Worm (Caenorhabditis elegans) whole organism, mixed stage, embryonic: ENCODE measurements around the gene C14E2.4.

ENCODE experiments used
- M03D4.4 ChIP-seq: sonication (generic microtip); optimal IDR thresholded peaks from 2 replicates; lab custom pipeline; 2017; ENCODE audit warnings: mild to moderate bottlenecking, missing genetic modification characterization, missing compliant biosample characterization
- bed-3 ChIP-seq: fragments of 200-800 bp; sonication (Bioruptor generic); optimal IDR thresholded peaks from 3 replicates; lab custom pipeline; 2018; ENCODE audit warnings: mild to moderate bottlenecking, missing genetic modification characterization, moderate library complexity, missing compliant biosample characterization
- blmp-1 ChIP-seq: fragments of 150-350 bp; optimal IDR thresholded peaks from 2 replicates; lab custom pipeline; 2014; ENCODE audit warnings: missing biosample characterization, missing genetic modification characterization
- ceh-39 ChIP-seq: fragments of 150-350 bp; optimal IDR thresholded peaks from 2 replicates; lab custom pipeline; 2014; ENCODE audit warnings: missing biosample characterization, missing genetic modification characterization
- ceh-43 ChIP-seq: fragments of 200-800 bp; sonication (Bioruptor generic); optimal IDR thresholded peaks from 2 replicates; lab custom pipeline; 2018; ENCODE audit warnings: mild to moderate bottlenecking, missing genetic modification characterization, moderate library complexity, missing compliant biosample characterization
- ceh-83 ChIP-seq: fragments of 200-800 bp; sonication (Bioruptor generic); optimal IDR thresholded peaks from 2 replicates; lab custom pipeline; 2018; ENCODE audit warnings: mild to moderate bottlenecking, missing genetic modification characterization, missing compliant biosample characterization
- ces-1 ChIP-seq: fragments of 150-350 bp; optimal IDR thresholded peaks from 2 replicates; lab custom pipeline; 2014; ENCODE audit warnings: missing biosample characterization, missing genetic modification reagents, missing genetic modification characterization
- cnd-1 ChIP-seq: fragments of 200-800 bp; sonication (Bioruptor generic); optimal IDR thresholded peaks from 2 replicates; lab custom pipeline; 2018; ENCODE audit warnings: mild to moderate bottlenecking, missing genetic modification characterization, missing compliant biosample characterization
- drap-1 ChIP-seq: fragments of 200-800 bp; sonication (Bioruptor generic); optimal IDR thresholded peaks from 3 replicates; lab custom pipeline; 2018; ENCODE audit warnings: mild to moderate bottlenecking, missing genetic modification characterization, missing compliant biosample characterization
- elt-1 ChIP-seq: sonication (generic microtip); optimal IDR thresholded peaks from 2 replicates; lab custom pipeline; 2017; ENCODE audit warnings: missing genetic modification characterization, mild to moderate bottlenecking, missing compliant biosample characterization, antibody characterized with exemption, moderate library complexity, borderline replicate concordance; ENCODE audit not compliant: insufficient read depth
- elt-3 ChIP-seq: fragments of 150-350 bp; optimal IDR thresholded peaks from 2 replicates; lab custom pipeline; 2014; ENCODE audit warnings: missing biosample characterization, missing genetic modification characterization
- flh-1 ChIP-seq: fragments of 200-800 bp; sonication (Bioruptor generic); optimal IDR thresholded peaks from 2 replicates; lab custom pipeline; 2018; ENCODE audit warnings: mild to moderate bottlenecking, missing genetic modification characterization, moderate library complexity, missing compliant biosample characterization
- ham-2 ChIP-seq: fragments of 200-800 bp; sonication (Bioruptor generic); optimal IDR thresholded peaks from 2 replicates; lab custom pipeline; 2018; ENCODE audit warnings: mild to moderate bottlenecking, missing genetic modification characterization, missing compliant biosample characterization
- hlh-1 ChIP-seq: fragments of 150-350 bp; optimal IDR thresholded peaks from 2 replicates; lab custom pipeline; 2014; ENCODE audit warnings: missing biosample characterization, missing genetic modification reagents, missing genetic modification characterization
- lin-13 ChIP-seq: fragments of 150-350 bp; optimal IDR thresholded peaks from 2 replicates; lab custom pipeline; 2014; ENCODE audit warnings: missing biosample characterization, missing genetic modification characterization
- lsy-2 ChIP-seq: fragments of 150-350 bp; optimal IDR thresholded peaks from 2 replicates; lab custom pipeline; 2014; ENCODE audit warnings: missing biosample characterization, missing genetic modification characterization
- mab-5 ChIP-seq: fragments of 150-350 bp; optimal IDR thresholded peaks from 2 replicates; lab custom pipeline; 2014; ENCODE audit warnings: missing biosample characterization, missing genetic modification characterization
- mls-2 ChIP-seq: sonication (generic microtip); optimal IDR thresholded peaks from 2 replicates; lab custom pipeline; 2016; ENCODE audit warnings: mild to moderate bottlenecking, missing genetic modification characterization, moderate library complexity, missing compliant biosample characterization
- nhr-12 ChIP-seq: fragments of 150-350 bp; optimal IDR thresholded peaks from 2 replicates; lab custom pipeline; 2014; ENCODE audit warnings: missing biosample characterization, missing genetic modification characterization
- nhr-2 ChIP-seq: fragments of 150-350 bp; optimal IDR thresholded peaks from 2 replicates; lab custom pipeline; 2014; ENCODE audit warnings: missing biosample characterization, missing genetic modification characterization
- nhr-237 ChIP-seq: fragments of 150-350 bp; optimal IDR thresholded peaks from 2 replicates; lab custom pipeline; 2014; ENCODE audit warnings: missing biosample characterization, missing genetic modification characterization
- nhr-28 ChIP-seq: fragments of 150-350 bp; optimal IDR thresholded peaks from 2 replicates; lab custom pipeline; 2014; ENCODE audit warnings: missing biosample characterization, missing genetic modification characterization
- nhr-76 ChIP-seq: sonication (generic microtip); optimal IDR thresholded peaks from 2 replicates; lab custom pipeline; 2017; ENCODE audit warnings: missing biosample characterization, missing genetic modification characterization
- pha-4 ChIP-seq: fragments of 150-350 bp; optimal IDR thresholded peaks from 2 replicates; lab custom pipeline; 2018; ENCODE audit warnings: missing biosample characterization, missing genetic modification reagents, missing genetic modification characterization
- sem-2 ChIP-seq: fragments of 200-800 bp; sonication (Bioruptor generic); optimal IDR thresholded peaks from 2 replicates; lab custom pipeline; 2018; ENCODE audit warnings: mild to moderate bottlenecking, missing genetic modification characterization, missing compliant biosample characterization
- snpc-4 ChIP-seq: fragments of 150-350 bp; optimal IDR thresholded peaks from 2 replicates; lab custom pipeline; 2014; ENCODE audit warnings: missing biosample characterization, missing genetic modification characterization
- sptf-1 ChIP-seq: sonication (generic microtip); optimal IDR thresholded peaks from 2 replicates; lab custom pipeline; 2017; ENCODE audit warnings: mild to moderate bottlenecking, missing genetic modification characterization, moderate library complexity, missing compliant biosample characterization
- tbx-8 ChIP-seq: fragments of 200-800 bp; sonication (Bioruptor generic); optimal IDR thresholded peaks from 2 replicates; lab custom pipeline; 2018; ENCODE audit warnings: mild to moderate bottlenecking, missing genetic modification characterization, moderate library complexity, missing compliant biosample characterization
- unc-120 ChIP-seq: sonication (generic microtip); optimal IDR thresholded peaks from 2 replicates; lab custom pipeline; 2017; ENCODE audit warnings: missing genetic modification characterization, missing compliant biosample characterization; ENCODE audit not compliant: poor library complexity, severe bottlenecking
- unc-39 ChIP-seq: fragments of 150-350 bp; optimal IDR thresholded peaks from 2 replicates; lab custom pipeline; 2014; ENCODE audit warnings: missing biosample characterization, missing genetic modification characterization
- unc-62 ChIP-seq: fragments of 150-350 bp; optimal IDR thresholded peaks from 2 replicates; lab custom pipeline; 2014; ENCODE audit warnings: missing biosample characterization, missing genetic modification reagents, missing genetic modification characterization
- zip-8 ChIP-seq: fragments of 150-350 bp; optimal IDR thresholded peaks from 2 replicates; lab custom pipeline; 2014; ENCODE audit warnings: missing biosample characterization, missing genetic modification characterization
- ztf-11 ChIP-seq: fragments of 150-350 bp; optimal IDR thresholded peaks from 2 replicates; lab custom pipeline; 2014; ENCODE audit warnings: missing biosample characterization, missing genetic modification characterization

Gene C14E2.4

DNA sequence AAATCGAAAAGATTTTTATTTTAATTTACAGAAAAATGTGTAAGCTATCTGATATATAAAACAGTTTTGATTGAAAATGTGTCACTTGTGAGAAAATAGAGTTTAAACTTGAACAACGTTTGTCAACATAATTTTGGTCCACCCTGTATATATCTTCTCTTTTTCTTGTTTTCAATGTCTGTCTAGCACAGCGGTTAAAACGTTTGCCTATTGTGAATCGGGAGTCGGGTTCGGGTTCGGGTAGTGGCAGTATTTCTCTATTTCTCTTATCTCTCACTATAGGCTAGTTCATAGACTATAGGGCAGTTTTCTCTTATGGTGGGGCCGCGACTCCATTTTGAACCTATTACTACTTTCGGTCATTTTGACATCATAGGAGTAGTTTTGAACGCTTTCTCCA, 30.0 kb downstream of the C14E2.4 start:
- TF ChIP-seq nhr-12: no peak
- TF ChIP-seq ceh-83 (GFP tag; lab: Kevin White, UChicago): no peak
- no peak for TF ChIP-seq snpc-4 (tag; lab: Kevin White, UChicago)
- no peak for TF ChIP-seq blmp-1 (tag; lab: Kevin White, UChicago)
- no peak for TF ChIP-seq ceh-43 (GFP tag; lab: Kevin White, UChicago)
- TF ChIP-seq lsy-2: no peak
- TF ChIP-seq nhr-2: no peak
- TF ChIP-seq nhr-28 (tag; lab: Kevin White, UChicago): no peak
- TF ChIP-seq bed-3 (GFP tag; lab: Kevin White, UChicago): no peak
- no peak for TF ChIP-seq unc-62 (GFP tag; lab: Kevin White, UChicago)
- TF ChIP-seq mls-2 (tag; lab: Kevin White, UChicago): no peak
- no peak for TF ChIP-seq mab-5
- TF ChIP-seq M03D4.4 (tag; lab: Kevin White, UChicago): no peak

DNA sequence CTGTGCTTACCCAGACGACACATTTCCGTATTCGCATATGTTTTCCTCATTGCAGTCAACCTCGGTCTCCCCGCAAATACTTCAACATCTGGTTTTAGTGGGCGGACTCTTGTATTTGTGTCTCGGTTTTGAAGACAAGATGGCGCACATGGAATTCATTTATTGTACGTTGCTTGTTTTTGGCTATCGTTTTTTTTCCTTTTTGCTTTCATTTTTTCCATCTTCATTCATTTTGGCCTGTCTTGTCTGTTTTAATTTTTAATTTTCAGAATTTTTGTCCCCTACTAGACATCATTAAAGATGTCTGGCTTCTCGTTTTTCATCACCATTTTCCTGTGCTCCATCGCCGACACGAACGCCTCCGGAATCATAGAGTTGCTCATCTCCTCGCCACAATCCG, 34.5 kb downstream of the C14E2.4 start, which contains the start of gene arg-1:
Gene arg-1 (plus strand): TSS at position 301 of the 400 bp plus-strand sequence.
- TF ChIP-seq ceh-39 (no peak), lsy-2 (no peak), hlh-1 (no peak), ztf-11 (tag; lab: Kevin White, UChicago) (no peak), tbx-8 (GFP tag; lab: Kevin White, UChicago) (no peak), unc-39 (tag; lab: Kevin White, UChicago) (no peak), snpc-4 (tag; lab: Kevin White, UChicago) (no peak), zip-8 (tag; lab: Kevin White, UChicago) (no peak), mls-2 (tag; lab: Kevin White, UChicago) (no peak), nhr-76 (tag; lab: Kevin White, UChicago) (no peak), cnd-1 (tag; lab: Kevin White, UChicago) (no peak), elt-1 (no peak), M03D4.4 (tag; lab: Kevin White, UChicago) (no peak), sptf-1 (tag; lab: Kevin White, UChicago) (no peak), ham-2 (no peak), nhr-12 (no peak), nhr-2 (no peak)

DNA sequence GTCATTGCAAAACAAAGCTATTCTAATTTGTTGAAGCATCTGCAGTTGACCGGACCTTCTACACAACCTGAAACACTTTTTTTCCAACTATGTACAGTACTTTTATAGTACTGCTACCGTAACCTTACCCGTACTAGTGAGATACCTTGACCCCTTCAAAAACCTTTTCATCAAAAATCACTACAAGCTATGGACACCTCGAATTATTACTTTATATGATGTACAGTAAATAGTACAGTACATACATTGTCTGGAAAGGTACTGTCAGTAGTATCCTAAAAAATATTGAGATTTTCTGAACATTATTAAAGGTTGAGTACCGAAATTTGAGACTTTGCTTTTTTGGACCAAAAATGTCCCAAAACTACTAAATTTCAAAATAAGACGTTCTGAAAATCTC, 35.4 kb downstream of the C14E2.4 start:
- TF ChIP-seq pha-4 (tag; lab: Kevin White, UChicago): no peak
- TF ChIP-seq sptf-1 (tag; lab: Kevin White, UChicago): no peak
- TF ChIP-seq drap-1: no peak
- no peak for TF ChIP-seq nhr-28 (tag; lab: Kevin White, UChicago)
- TF ChIP-seq lin-13 (tag; lab: Kevin White, UChicago): no peak
- TF ChIP-seq blmp-1 (tag; lab: Kevin White, UChicago): no peak
- no peak for TF ChIP-seq mls-2 (tag; lab: Kevin White, UChicago)
- no peak for TF ChIP-seq nhr-237 (tag; lab: Kevin White, UChicago)
- no peak for TF ChIP-seq nhr-12
- no peak for TF ChIP-seq mab-5
- TF ChIP-seq ham-2: no peak

DNA sequence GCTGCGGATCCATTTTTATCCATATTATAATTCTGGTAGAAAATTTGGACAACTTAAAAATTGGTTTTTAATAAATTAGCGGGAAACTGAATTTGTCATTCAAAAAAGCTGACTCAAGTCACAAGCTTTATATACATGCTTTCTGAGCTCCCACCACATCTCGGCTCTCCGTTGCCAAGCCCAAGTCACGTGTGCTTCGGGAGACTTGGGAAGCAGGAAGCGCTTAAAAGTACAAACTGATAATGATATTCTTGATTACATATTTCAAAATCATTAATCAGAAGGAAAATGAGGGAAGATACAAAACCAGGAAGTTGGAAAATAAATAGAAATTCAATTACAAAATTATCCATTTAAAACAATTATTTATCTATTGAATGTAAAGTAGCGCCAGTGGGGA, 43.1 kb downstream of the C14E2.4 start, which contains the start of gene elc-2:
Gene elc-2 (minus strand): TSS at position 101 of the 400 bp plus-strand sequence.
- TF ChIP-seq nhr-237 (tag; lab: Kevin White, UChicago) (no peak), mab-5 (no peak), unc-120 (tag; lab: Kevin White, UChicago) (no peak), ceh-39 (no peak), nhr-2 (no peak), nhr-28 (tag; lab: Kevin White, UChicago) (no peak), lin-13 (tag; lab: Kevin White, UChicago) (no peak), ztf-11 (tag; lab: Kevin White, UChicago) (no peak), drap-1 (no peak), pha-4 (tag; lab: Kevin White, UChicago) (no peak), unc-39 (tag; lab: Kevin White, UChicago) (no peak), hlh-1 (no peak), unc-62 (GFP tag; lab: Kevin White, UChicago) (no peak), bed-3 (GFP tag; lab: Kevin White, UChicago) (no peak), ham-2 (no peak)

DNA sequence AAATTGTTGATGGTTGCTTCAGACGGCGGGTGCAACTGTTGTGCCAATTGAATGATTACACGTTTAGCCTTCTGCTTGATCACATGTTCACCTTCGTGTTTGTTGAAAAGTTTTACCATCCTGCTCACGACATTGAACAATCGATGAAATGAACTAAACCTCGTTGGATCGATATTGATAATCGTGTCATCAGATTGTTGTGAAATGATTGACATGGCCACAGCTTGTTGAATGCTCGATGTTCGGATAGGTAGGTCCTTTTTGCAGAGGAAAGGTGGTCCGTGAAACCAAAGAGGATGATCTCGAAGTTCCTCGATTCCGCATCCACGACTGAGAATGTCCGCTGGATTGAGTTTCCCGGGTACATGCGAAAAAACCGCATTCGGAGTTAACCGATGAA, 51.5 kb downstream of the C14E2.4 start:
- TF ChIP-seq pha-4 (tag; lab: Kevin White, UChicago): no peak
- TF ChIP-seq M03D4.4 (tag; lab: Kevin White, UChicago): no peak
- TF ChIP-seq unc-39 (tag; lab: Kevin White, UChicago): no peak
- TF ChIP-seq flh-1 (GFP tag; lab: Kevin White, UChicago): no peak
- no peak for TF ChIP-seq tbx-8 (GFP tag; lab: Kevin White, UChicago)
- no peak for TF ChIP-seq bed-3 (GFP tag; lab: Kevin White, UChicago)
- TF ChIP-seq ceh-39: no peak
- no peak for TF ChIP-seq lsy-2
- no peak for TF ChIP-seq snpc-4 (tag; lab: Kevin White, UChicago)
- TF ChIP-seq mls-2 (tag; lab: Kevin White, UChicago): no peak
- TF ChIP-seq ces-1 (GFP tag; lab: Kevin White, UChicago): no peak
- no peak for TF ChIP-seq elt-3 (tag; lab: Kevin White, UChicago)
- TF ChIP-seq elt-1: no peak
- no peak for TF ChIP-seq ztf-11 (tag; lab: Kevin White, UChicago)
- TF ChIP-seq nhr-12: no peak
- TF ChIP-seq sem-2 (GFP tag; lab: Kevin White, UChicago): no peak
- no peak for TF ChIP-seq lin-13 (tag; lab: Kevin White, UChicago)
- no peak for TF ChIP-seq unc-62 (GFP tag; lab: Kevin White, UChicago)
